Fruit fly (Drosophila melanogaster): Measurements from ENCODE around the gene CG32298.
A peak's percentile ranks its signal among the peaks of the same experiment; 100 is the strongest.

The CG32298 gene

dm6 chr3L:2424094-2424493, 33.3 kb upstream of the CG32298 start:
- TF ChIP-seq CG4496 (GFP tag; IDR thresholded peaks at IDR 0.05): peak; percentile 17; the same call in 1 of the 3 replicates
- no peak for TF ChIP-seq CG34367 (tag; optimal IDR thresholded peaks at IDR 0.05)

- TF ChIP-seq CG14655 (GFP tag; optimal IDR thresholded peaks at IDR 0.05) (no peak), CG9948 (tag; optimal IDR thresholded peaks at IDR 0.05) (no peak), Ets98B (GFP tag; IDR thresholded peaks at IDR 0.05) (no peak), fd96Ca (GFP tag; IDR thresholded peaks at IDR 0.05) (no peak), Pif1A (GFP tag; optimal IDR thresholded peaks at IDR 0.05) (no peak), Snoo (tag; optimal IDR thresholded peaks at IDR 0.05) (no peak), CG13204 (GFP tag; optimal IDR thresholded peaks at IDR 0.05) (no peak), gl (tag; optimal IDR thresholded peaks at IDR 0.05) (no peak)
Observed at dm6 chr3L:2423572-2423971, 32.8 kb upstream of the CG32298 start.

- TF ChIP-seq CG13204 (GFP tag; optimal IDR thresholded peaks at IDR 0.05) (no peak), CG34367 (tag; optimal IDR thresholded peaks at IDR 0.05) (no peak), gl (tag; optimal IDR thresholded peaks at IDR 0.05) (no peak), EcR (GFP tag; optimal IDR thresholded peaks at IDR 0.05) (no peak), Snoo (tag; optimal IDR thresholded peaks at IDR 0.05) (no peak)
Observed at dm6 chr3L:2422763-2423162, 32.0 kb upstream of the CG32298 start.

- TF ChIP-seq fd96Ca (GFP tag; IDR thresholded peaks at IDR 0.05) (no peak), CG13204 (GFP tag; optimal IDR thresholded peaks at IDR 0.05) (no peak), CG32121 (GFP tag; IDR thresholded peaks at IDR 0.05) (no peak), D1 (tag; optimal IDR thresholded peaks at IDR 0.05) (no peak), CG17806 (tag; optimal IDR thresholded peaks at IDR 0.05) (no peak), EcR (GFP tag; optimal IDR thresholded peaks at IDR 0.05) (no peak), CG14655 (GFP tag; optimal IDR thresholded peaks at IDR 0.05) (no peak), CG10348 (GFP tag; IDR thresholded peaks at IDR 0.05) (no peak)
Observed at dm6 chr3L:2421138-2421537, 30.3 kb upstream of the CG32298 start.

dm6 chr3L:2418769-2419168, 28.0 kb upstream of the CG32298 start:
- TF ChIP-seq CG10348 (GFP tag; IDR thresholded peaks at IDR 0.05) (0 out of 2 replicates have a peak, but pooled peaks have one; percentile 26), CG13204 (GFP tag; optimal IDR thresholded peaks at IDR 0.05) (peak; percentile 79), fd96Ca (GFP tag; IDR thresholded peaks at IDR 0.05) (peak; percentile 88), CG8301 (tag; optimal IDR thresholded peaks at IDR 0.05) (peak; percentile 88), CG14655 (GFP tag; optimal IDR thresholded peaks at IDR 0.05) (peak; percentile 89), Snoo (tag; optimal IDR thresholded peaks at IDR 0.05) (peak; percentile 77), CG9948 (tag; optimal IDR thresholded peaks at IDR 0.05) (peak; percentile 95), CG17806 (tag; optimal IDR thresholded peaks at IDR 0.05) (peak; percentile 97), CG32121 (GFP tag; IDR thresholded peaks at IDR 0.05) (peak; percentile 84), D1 (tag; optimal IDR thresholded peaks at IDR 0.05) (peak; percentile 86), CG4496 (GFP tag; IDR thresholded peaks at IDR 0.05) (peak; percentile 89), CG8159 (tag; optimal IDR thresholded peaks at IDR 0.05) (peak; percentile 97), CG15710 (tag; optimal IDR thresholded peaks at IDR 0.05) (peak; percentile 89), CG34367 (tag; optimal IDR thresholded peaks at IDR 0.05) (peak; percentile 81), gl (tag; optimal IDR thresholded peaks at IDR 0.05) (peak; percentile 90), Ets98B (GFP tag; IDR thresholded peaks at IDR 0.05) (peak; percentile 82), Pif1A (GFP tag; optimal IDR thresholded peaks at IDR 0.05) (peak; percentile 95), CG12605 (GFP tag; IDR thresholded peaks at IDR 0.05) (peak; percentile 90), rn (GFP tag; IDR thresholded peaks at IDR 0.05) (0 out of 2 replicates have a peak, but pooled peaks have one; percentile 54), Pif1B (GFP tag; optimal IDR thresholded peaks at IDR 0.05) (peak; percentile 94), EcR (GFP tag; optimal IDR thresholded peaks at IDR 0.05) (peak; percentile 39)

- peak; percentile 77 for TF ChIP-seq CG32121 (GFP tag; IDR thresholded peaks at IDR 0.05)
- peak; percentile 91 for TF ChIP-seq CG17806 (tag; optimal IDR thresholded peaks at IDR 0.05)
- peak; percentile 97 for TF ChIP-seq D1 (tag; optimal IDR thresholded peaks at IDR 0.05)
- peak; percentile 80 for TF ChIP-seq Pif1A (GFP tag; optimal IDR thresholded peaks at IDR 0.05)
- peak; percentile 24; the same call in 1 of the 3 replicates for TF ChIP-seq fd96Ca (GFP tag; IDR thresholded peaks at IDR 0.05)
- TF ChIP-seq Pif1B (GFP tag; optimal IDR thresholded peaks at IDR 0.05): peak; percentile 94
- TF ChIP-seq CG10348 (GFP tag; IDR thresholded peaks at IDR 0.05): peak; percentile 55; the same call in 1 of the 2 replicates
- TF ChIP-seq CG15710 (tag; optimal IDR thresholded peaks at IDR 0.05): peak; percentile 96
- peak; percentile 48; the same call in 1 of the 2 replicates for TF ChIP-seq CG12605 (GFP tag; IDR thresholded peaks at IDR 0.05)
- TF ChIP-seq CG34367 (tag; optimal IDR thresholded peaks at IDR 0.05): peak; percentile 88
- peak; percentile 95 for TF ChIP-seq Snoo (tag; optimal IDR thresholded peaks at IDR 0.05)
- TF ChIP-seq rn (GFP tag; IDR thresholded peaks at IDR 0.05): peak; percentile 57
- peak; percentile 95 for TF ChIP-seq CG8301 (tag; optimal IDR thresholded peaks at IDR 0.05)
- peak; percentile 49 for TF ChIP-seq EcR (GFP tag; optimal IDR thresholded peaks at IDR 0.05)
- TF ChIP-seq CG14655 (GFP tag; optimal IDR thresholded peaks at IDR 0.05): peak; percentile 97
- peak; percentile 66; the same call in 1 of the 2 replicates for TF ChIP-seq Ets98B (GFP tag; IDR thresholded peaks at IDR 0.05)
- TF ChIP-seq CG4496 (GFP tag; IDR thresholded peaks at IDR 0.05): peak; percentile 86
- peak; percentile 98 for TF ChIP-seq CG8159 (tag; optimal IDR thresholded peaks at IDR 0.05)
- peak; percentile 92 for TF ChIP-seq CG13204 (GFP tag; optimal IDR thresholded peaks at IDR 0.05)
- peak; percentile 76 for TF ChIP-seq gl (tag; optimal IDR thresholded peaks at IDR 0.05)
- TF ChIP-seq CG9948 (tag; optimal IDR thresholded peaks at IDR 0.05): peak; percentile 94
Observed at dm6 chr3L:2417399-2418040, 26.7 kb upstream of the CG32298 start.
